Worm (Caenorhabditis elegans) whole organism, dauer: ENCODE results near the gene Y75B8A.8.

Experiments
- unc-62 ChIP-seq: sonication (generic microtip); optimal IDR thresholded peaks from 2 replicates; lab custom pipeline; 2017; ENCODE audit warnings: missing biosample characterization, missing genetic modification reagents, missing genetic modification characterization

Y75B8A.8 gene

ce11 chrIII:12202437-12202836, 41.9 kb downstream of the Y75B8A.8 start, which contains the start of gene osm-12:
Gene osm-12 (minus strand): TSS chrIII:12202537.
- no peak for TF ChIP-seq unc-62

ce11 chrIII:12205271-12205670, 44.7 kb downstream of the Y75B8A.8 start:
- no peak for TF ChIP-seq unc-62

- TF ChIP-seq unc-62: no peak
Measured at ce11 chrIII:12207574-12207973, 47.0 kb downstream of the Y75B8A.8 start.

ce11 chrIII:12215596-12215995, 55.0 kb downstream of the Y75B8A.8 start, which contains the start of gene Y75B8A.13:
Gene Y75B8A.13 (minus strand): TSS chrIII:12215696.
- no peak for TF ChIP-seq unc-62

ce11 chrIII:12218078-12218477, 57.5 kb downstream of the Y75B8A.8 start:
- no peak for TF ChIP-seq unc-62

ce11 chrIII:12218633-12219097, 58.1 kb downstream of the Y75B8A.8 start, which contains the start of the genes gex-4 and gphr-1:
Gene gex-4 (minus strand): TSS chrIII:12218634.
Gene gphr-1 (plus strand): TSS chrIII:12219047.
- no peak for TF ChIP-seq unc-62

ce11 chrIII:12220820-12221219, 60.3 kb downstream of the Y75B8A.8 start:
- TF ChIP-seq unc-62: no peak
